Worm (Caenorhabditis elegans): ENCODE measurements around the gene fbxc-50.

DNA sequence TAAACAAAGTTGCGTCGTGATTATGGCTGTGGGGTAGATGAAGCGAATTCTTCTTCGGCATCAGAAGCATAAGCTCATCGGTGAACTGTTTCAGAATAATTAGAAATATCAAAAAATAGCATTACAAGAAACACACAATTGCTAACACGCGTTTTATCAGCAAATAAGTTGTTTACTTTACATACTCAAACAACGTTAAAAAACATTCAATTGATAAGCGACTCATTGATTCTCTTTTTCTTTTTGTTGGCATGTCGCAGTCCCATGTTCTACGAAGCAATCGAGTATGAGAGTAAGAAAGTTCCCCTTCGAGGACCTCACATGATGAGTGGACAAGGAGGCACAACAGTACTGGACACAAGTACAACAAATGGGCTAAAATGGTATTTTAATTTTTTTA is 48.7 kb upstream of the fbxc-50 start, which contains the start of gene btb-16:
- TF ChIP-seq aly-1 (tag; optimal IDR thresholded peaks at IDR 0.05) (no peak), ama-1 (optimal IDR thresholded peaks at IDR 0.05) (no peak), B0310.2 (tag; optimal IDR thresholded peaks at IDR 0.05) (no peak), ets-7 (tag; optimal IDR thresholded peaks at IDR 0.05) (no peak), tbx-37 (GFP tag; conservative IDR thresholded peaks at IDR 0.05) (no peak), tra-4 (tag; optimal IDR thresholded peaks at IDR 0.05) (no peak), F13C5.2 (tag; optimal IDR thresholded peaks at IDR 0.05) (no peak), hmbx-1 (tag; optimal IDR thresholded peaks at IDR 0.05) (no peak), scrt-1 (GFP tag; IDR thresholded peaks at IDR 0.05) (no peak)
